Worm (Caenorhabditis elegans): ENCODE results near the gene F18A11.5.

- TF ChIP-seq flh-1 (GFP tag; optimal IDR thresholded peaks at IDR 0.05) = no peak
- TF ChIP-seq lin-13 (tag; optimal IDR thresholded peaks at IDR 0.05) = no peak
- TF ChIP-seq blmp-1 (tag; optimal IDR thresholded peaks at IDR 0.05) = no peak
- no peak for TF ChIP-seq snpc-4 (tag; optimal IDR thresholded peaks at IDR 0.05)
- TF ChIP-seq unc-39 (tag; optimal IDR thresholded peaks at IDR 0.05) = no peak
- no peak for TF ChIP-seq mep-1 (tag; optimal IDR thresholded peaks at IDR 0.05)
- no peak for TF ChIP-seq elt-1 (tag; optimal IDR thresholded peaks at IDR 0.05; ENCODE audit: borderline replicate concordance, insufficient read depth)
- peak; percentile 46 for TF ChIP-seq unc-62 (GFP tag; optimal IDR thresholded peaks at IDR 0.05)
- no peak for TF ChIP-seq pha-4 (tag; optimal IDR thresholded peaks at IDR 0.05)
- TF ChIP-seq cnd-1 (tag; optimal IDR thresholded peaks at IDR 0.05) = no peak
- no peak for TF ChIP-seq M03D4.4 (tag; optimal IDR thresholded peaks at IDR 0.05)
- TF ChIP-seq nhr-28 (tag; optimal IDR thresholded peaks at IDR 0.05) = no peak
Measured at ce11 chrII:12978658-12979057, 35.4 kb downstream of the F18A11.5 start.

Data from whole organism, mixed stage, embryonic.